Fruit fly (Drosophila melanogaster): ENCODE results near the gene CG10405.

Gene CG10405

dm6 chr3R:16432665-16433065, 21.6 kb upstream of the CG10405 start, which contains the start of gene Fntb (continued):
- TF ChIP-seq slou (GFP tag; optimal IDR thresholded peaks at IDR 0.05) (peak; percentile 12), CG2712 (tag; optimal IDR thresholded peaks at IDR 0.05) (peak; percentile 81), CG9797 (GFP tag; optimal IDR thresholded peaks at IDR 0.05) (no peak), CG17829 (tag; optimal IDR thresholded peaks at IDR 0.05) (peak; percentile 75), row (GFP tag; IDR thresholded peaks at IDR 0.05) (peak; percentile 90), CG4730 (GFP tag; IDR thresholded peaks at IDR 0.05) (peak; percentile 20; the same call in 1 of the 2 replicates), PHDP (tag; optimal IDR thresholded peaks at IDR 0.05) (peak; percentile 81), Meics (GFP tag; optimal IDR thresholded peaks at IDR 0.05) (peak; percentile 99), CG12391 (tag; optimal IDR thresholded peaks at IDR 0.05) (peak; percentile 88), CG11093 (GFP tag; IDR thresholded peaks at IDR 0.05) (no peak), Side (GFP tag; optimal IDR thresholded peaks at IDR 0.05) (no peak), CG7839 (tag; optimal IDR thresholded peaks at IDR 0.05) (no peak), CG9727 (GFP tag; optimal IDR thresholded peaks at IDR 0.05) (peak; percentile 65), amos (GFP tag; IDR thresholded peaks at IDR 0.05; ENCODE audit: partially characterized antibody) (no peak), vfl (GFP tag; optimal IDR thresholded peaks at IDR 0.05) (peak; percentile 29), NK7.1 (GFP tag; optimal IDR thresholded peaks at IDR 0.05) (peak; percentile 26), CG18011 (GFP tag; optimal IDR thresholded peaks at IDR 0.05) (peak; percentile 17), seq (GFP tag; IDR thresholded peaks at IDR 0.05) (0 out of 2 replicates have a peak, but pooled peaks have one; percentile 15), exex (tag; optimal IDR thresholded peaks at IDR 0.05) (no peak), CG8359 (GFP tag; optimal IDR thresholded peaks at IDR 0.05; ENCODE audit: borderline replicate concordance) (no peak), phol (tag; optimal IDR thresholded peaks at IDR 0.05) (peak; percentile 83), CG14667 (GFP tag; IDR thresholded peaks at IDR 0.05) (peak; percentile 38; the same call in 1 of the 2 replicates), NC2β (GFP tag; optimal IDR thresholded peaks at IDR 0.05) (peak; percentile 18), CG3281 (GFP tag; optimal IDR thresholded peaks at IDR 0.05) (peak; percentile 64), Stat92E (GFP tag; optimal IDR thresholded peaks at IDR 0.05) (no peak), Ets65A (GFP tag) (peak; percentile 95), run (tag; optimal IDR thresholded peaks at IDR 0.05) (peak; percentile 35), D19A (tag; optimal IDR thresholded peaks at IDR 0.05) (peak; percentile 75), CG17361 (GFP tag; IDR thresholded peaks at IDR 0.05) (peak; percentile 88), dimm (GFP tag; IDR thresholded peaks at IDR 0.05) (no peak), D19B (GFP tag; optimal IDR thresholded peaks at IDR 0.05) (peak; percentile 58), Mes4 (GFP tag; optimal IDR thresholded peaks at IDR 0.05) (no peak), CG10565 (GFP tag; optimal IDR thresholded peaks at IDR 0.05) (no peak), ash1 (GFP tag; optimal IDR thresholded peaks at IDR 0.05) (no peak), CG12942 (GFP tag; optimal IDR thresholded peaks at IDR 0.05) (peak; percentile 57), tup (GFP tag; optimal IDR thresholded peaks at IDR 0.05) (peak; percentile 15), Deaf1 (tag; optimal IDR thresholded peaks at IDR 0.05) (no peak), lbe (GFP tag; optimal IDR thresholded peaks at IDR 0.05) (peak; percentile 35), onecut (GFP tag; IDR thresholded peaks at IDR 0.05) (no peak), ind (GFP tag; optimal IDR thresholded peaks at IDR 0.05) (peak; percentile 72), pnt (GFP tag; optimal IDR thresholded peaks at IDR 0.05) (no peak), so (GFP tag; IDR thresholded peaks at IDR 0.05) (0 out of 3 replicates have a peak, but pooled peaks have one; percentile 21), CG31365 (tag; optimal IDR thresholded peaks at IDR 0.05) (peak; percentile 12), ATbp (GFP tag; optimal IDR thresholded peaks at IDR 0.05) (peak; percentile 40), CG14014 (GFP tag; IDR thresholded peaks at IDR 0.05) (0 out of 2 replicates have a peak, but pooled peaks have one; percentile 41), ken (GFP tag; IDR thresholded peaks at IDR 0.05) (no peak), CG10979 (tag; optimal IDR thresholded peaks at IDR 0.05) (peak; percentile 72), tx (GFP tag; optimal IDR thresholded peaks at IDR 0.05) (no peak), Lim3 (GFP tag; IDR thresholded peaks at IDR 0.05) (no peak), CG1647 (GFP tag; optimal IDR thresholded peaks at IDR 0.05) (no peak), ato (GFP tag; IDR thresholded peaks at IDR 0.05; ENCODE audit: partially characterized antibody) (no peak)
